Worm (Caenorhabditis elegans): ENCODE data around the gene shk-1.
A peak's percentile ranks its signal among the peaks of the same experiment; 100 is the strongest.

Gene shk-1

DNA sequence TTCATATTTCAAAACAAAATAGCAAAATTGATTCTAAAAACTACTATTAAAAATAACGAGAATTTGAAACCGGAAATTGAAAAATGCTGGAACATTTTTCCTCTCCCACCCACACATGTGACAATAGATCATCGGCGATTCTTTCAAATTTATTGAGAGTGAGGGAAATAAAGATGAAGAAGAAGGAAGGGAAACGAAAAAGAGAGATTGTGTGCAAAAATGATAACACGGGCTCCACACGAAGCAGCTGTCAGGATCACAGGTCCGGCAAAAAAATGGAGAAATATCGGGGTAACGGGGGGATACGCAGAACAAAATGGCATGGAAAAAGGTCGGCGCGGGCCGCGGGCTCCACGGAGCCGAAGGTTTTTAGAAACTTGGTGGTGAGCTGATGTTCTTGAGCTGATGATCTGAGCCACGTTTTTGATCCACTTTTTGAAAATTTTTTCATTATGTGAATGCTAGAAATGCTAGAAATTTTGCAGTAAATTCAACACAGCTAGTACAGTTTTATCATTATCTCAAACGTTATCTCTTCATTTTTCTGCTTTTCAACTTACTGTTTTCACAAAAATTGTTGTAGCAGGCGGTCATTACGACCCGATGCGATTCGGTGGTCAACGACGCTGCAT, at the start of gene shk-1:
TSS of gene shk-1 (plus strand) at position 582 of the 632 bp plus-strand sequence.
- no peak for TF ChIP-seq F37B4.10 (GFP tag; IDR thresholded peaks at IDR 0.05)
- TF ChIP-seq attf-3 (GFP tag; conservative IDR thresholded peaks at IDR 0.05): no peak
- no peak for TF ChIP-seq ztf-6 (GFP tag; IDR thresholded peaks at IDR 0.05)
- TF ChIP-seq hlh-12 (tag; optimal IDR thresholded peaks at IDR 0.05): no peak
- TF ChIP-seq zfh-2 (GFP tag; conservative IDR thresholded peaks at IDR 0.05): no peak
- no peak for TF ChIP-seq lin-54 (GFP tag; optimal IDR thresholded peaks at IDR 0.05)
- no peak for TF ChIP-seq unc-62 (GFP tag; optimal IDR thresholded peaks at IDR 0.05)
- TF ChIP-seq sdz-38 (tag; optimal IDR thresholded peaks at IDR 0.05): no peak
- TF ChIP-seq ceh-27 (GFP tag; optimal IDR thresholded peaks at IDR 0.05): no peak
- no peak for TF ChIP-seq snpc-4 (GFP tag; optimal IDR thresholded peaks at IDR 0.05)
- no peak for TF ChIP-seq snpc-4 (tag; optimal IDR thresholded peaks at IDR 0.05)
- no peak for TF ChIP-seq mel-28 (tag; optimal IDR thresholded peaks at IDR 0.05; ENCODE audit: borderline replicate concordance)
- TF ChIP-seq lir-1 (GFP tag; conservative IDR thresholded peaks at IDR 0.05): no peak
- no peak for TF ChIP-seq T07F8.4 (tag; optimal IDR thresholded peaks at IDR 0.05)
- no peak for TF ChIP-seq attf-5 (GFP tag; optimal IDR thresholded peaks at IDR 0.05)
- no peak for TF ChIP-seq cebp-2 (GFP tag; IDR thresholded peaks at IDR 0.05)
- no peak for TF ChIP-seq ztf-26 (tag; optimal IDR thresholded peaks at IDR 0.05)
- no peak for TF ChIP-seq Y95B8A.8 (GFP tag; IDR thresholded peaks at IDR 0.05)

DNA sequence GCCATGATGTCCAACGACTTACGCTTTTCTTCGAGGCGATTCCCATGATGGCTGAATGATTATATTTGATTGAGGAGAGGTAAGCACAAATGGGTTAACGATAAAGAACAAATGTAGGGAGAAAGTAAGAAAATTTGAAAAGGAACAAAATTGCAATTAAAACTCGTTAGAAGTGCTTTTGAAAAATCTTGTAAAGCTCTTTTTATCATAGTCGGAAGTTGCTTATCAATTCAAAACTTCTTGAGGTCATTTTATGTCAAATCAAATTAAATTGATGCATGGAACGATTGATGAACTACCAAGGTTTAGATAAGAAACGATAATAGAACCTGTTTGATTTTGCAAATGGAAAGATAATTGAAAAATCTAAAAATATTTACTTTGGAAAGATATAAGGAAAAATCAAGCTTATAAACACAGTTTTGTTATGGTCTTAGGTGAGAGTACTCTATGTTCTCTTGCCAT, 49.2 kb upstream of the shk-1 start, which contains the start of gene glt-5:
TSS of gene glt-5 (minus strand) at position 51 of the 465 bp plus-strand sequence.
- TF ChIP-seq cebp-1 (GFP tag; IDR thresholded peaks at IDR 0.05) (no peak), cebp-1 (tag; optimal IDR thresholded peaks at IDR 0.05) (no peak), hrde-1 (tag; optimal IDR thresholded peaks at IDR 0.05; ENCODE audit: borderline replicate concordance) (no peak), nfya-1 (tag; optimal IDR thresholded peaks at IDR 0.05; ENCODE audit: borderline replicate concordance, insufficient read depth) (no peak), rcor-1 (GFP tag; IDR thresholded peaks at IDR 0.05) (no peak), chd-7 (tag; optimal IDR thresholded peaks at IDR 0.05) (no peak), F10E7.11 (tag; optimal IDR thresholded peaks at IDR 0.05) (no peak), F37B4.10 (GFP tag; IDR thresholded peaks at IDR 0.05) (no peak), mes-4 (tag; optimal IDR thresholded peaks at IDR 0.05) (no peak), xnd-1 (tag; optimal IDR thresholded peaks at IDR 0.05) (no peak), egl-44 (GFP tag; IDR thresholded peaks at IDR 0.05) (no peak), mcd-1 (GFP tag; IDR thresholded peaks at IDR 0.05) (no peak), hmg-1.2 (GFP tag; IDR thresholded peaks at IDR 0.05) (no peak), Y53G8AR.9 (GFP tag; conservative IDR thresholded peaks at IDR 0.05) (no peak), tbp1 (GFP tag; optimal IDR thresholded peaks at IDR 0.05) (no peak), egl-18 (GFP tag; IDR thresholded peaks at IDR 0.05) (no peak), lag-1 (GFP tag; IDR thresholded peaks at IDR 0.05) (no peak), ztf-18 (tag; optimal IDR thresholded peaks at IDR 0.05) (no peak)

DNA sequence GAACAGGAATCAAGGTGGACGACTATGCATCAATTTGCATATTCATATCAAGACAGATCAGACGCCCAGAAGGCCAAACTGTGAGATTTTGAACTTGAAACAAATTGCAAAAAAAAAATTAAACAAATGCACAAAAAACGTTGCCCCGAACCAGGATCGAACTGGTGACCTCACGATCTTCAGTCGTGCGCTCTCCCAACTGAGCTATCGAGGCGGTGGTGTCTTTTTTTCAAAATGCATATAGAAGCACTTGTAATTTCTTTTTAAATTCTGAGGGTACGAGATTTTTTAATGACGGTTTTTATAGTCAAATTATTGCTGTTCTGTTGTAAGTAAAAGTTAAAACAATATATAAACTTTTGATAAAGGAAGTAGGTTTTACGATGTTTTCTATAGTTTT, 44.9 kb upstream of the shk-1 start:
- TF ChIP-seq athp-1 (tag; optimal IDR thresholded peaks at IDR 0.05): peak; percentile 25
- no peak for TF ChIP-seq F55B11.4 (tag; optimal IDR thresholded peaks at IDR 0.05; ENCODE audit: borderline replicate concordance, insufficient read depth)
- TF ChIP-seq ztf-22 (GFP tag; optimal IDR thresholded peaks at IDR 0.05): no peak
- TF ChIP-seq F39B2.1 (GFP tag; IDR thresholded peaks at IDR 0.05): no peak
- TF ChIP-seq aptf-2 (GFP tag; conservative IDR thresholded peaks at IDR 0.05): no peak
- TF ChIP-seq B0261.1 (tag; optimal IDR thresholded peaks at IDR 0.05): peak; percentile 70
- TF ChIP-seq K11D2.4 (GFP tag; IDR thresholded peaks at IDR 0.05): no peak
- no peak for TF ChIP-seq F10E7.11 (tag; optimal IDR thresholded peaks at IDR 0.05)
- TF ChIP-seq lin-35 (GFP tag; optimal IDR thresholded peaks at IDR 0.05): no peak
- no peak for TF ChIP-seq madf-8 (GFP tag; conservative IDR thresholded peaks at IDR 0.05)
- TF ChIP-seq rec-8 (tag; optimal IDR thresholded peaks at IDR 0.05): peak in 1 of 2 experiments; percentile 39
- no peak for TF ChIP-seq cebp-1 (GFP tag; IDR thresholded peaks at IDR 0.05)
- no peak for TF ChIP-seq cebp-1 (tag; optimal IDR thresholded peaks at IDR 0.05)
- TF ChIP-seq madf-3 (GFP tag; IDR thresholded peaks at IDR 0.05): no peak
- TF ChIP-seq ztf-28 (GFP tag; IDR thresholded peaks at IDR 0.05): 0 out of 2 replicates have a peak, but pooled peaks have one; percentile 25
